Worm (Caenorhabditis elegans) whole organism, L4 larva: ENCODE measurements around the gene C45G9.9.

Experiments
- F26F4.8 ChIP-seq: fragments of 200-800 bp; sonication (Bioruptor generic); conservative IDR thresholded peaks from 2 replicates; pipeline ENCODE4 v1.3.6; 2022; ENCODE audit warnings: missing genetic modification characterization, missing compliant biosample characterization
- F44E2.7 ChIP-seq: fragments of 200-800 bp; sonication (Bioruptor generic); IDR thresholded peaks from 2 replicates; pipeline ENCODE4 v2.1.2; 2022; ENCODE audit warnings: missing genetic modification characterization, missing compliant biosample characterization
- F49E8.2 ChIP-seq: sonication (generic microtip); optimal IDR thresholded peaks from 2 replicates; lab custom pipeline; 2016; ENCODE audit warnings: missing compliant biosample characterization, mild to moderate bottlenecking, missing genetic modification characterization, borderline replicate concordance
- R02D3.7 ChIP-seq: fragments of 150-350 bp; sonication (generic microtip); optimal IDR thresholded peaks from 3 replicates; lab custom pipeline; 2014; ENCODE audit warnings: missing biosample characterization, missing genetic modification characterization
- T20F7.1 ChIP-seq: fragments of 200-800 bp; sonication (Bioruptor generic); optimal IDR thresholded peaks from 2 replicates; lab custom pipeline; 2018; ENCODE audit warnings: mild to moderate bottlenecking, missing genetic modification characterization, missing compliant biosample characterization
- T26A8.4 ChIP-seq: fragments of 200-800 bp; sonication (Bioruptor generic); IDR thresholded peaks from 2 replicates; pipeline ENCODE4 v1.3.6; 2022; ENCODE audit warnings: missing genetic modification characterization, missing compliant biosample characterization
- Y105C5A.15 ChIP-seq: fragments of 200-800 bp; sonication (Bioruptor generic); IDR thresholded peaks from 2 replicates; pipeline ENCODE4 v1.3.6; 2022; ENCODE audit warnings: missing genetic modification characterization, missing compliant biosample characterization
- Y5F2A.4 ChIP-seq: fragments of 200-800 bp; sonication (Bioruptor generic); optimal IDR thresholded peaks from 2 replicates; lab custom pipeline; 2018; ENCODE audit warnings: mild to moderate bottlenecking, missing genetic modification characterization, missing compliant biosample characterization
- Y75B8A.6 ChIP-seq: fragments of 200-800 bp; sonication (Bioruptor generic); IDR thresholded peaks from 2 replicates; pipeline ENCODE4 v1.3.6; 2022; ENCODE audit warnings: missing genetic modification reagents, missing genetic modification characterization, missing compliant biosample characterization
- ZK546.5 ChIP-seq, 2 experiments: sonication (generic microtip); optimal IDR thresholded peaks; 2 replicates each; lab custom pipeline; 2017; ENCODE audit warnings: missing biosample characterization in 2 of 2, missing genetic modification characterization in 2 of 2
- aha-1 ChIP-seq: fragments of 150-350 bp; peaks from one replicate; lab custom pipeline; 2014; ENCODE audit warnings: missing biosample characterization, missing genetic modification characterization
- ama-1 ChIP-seq: fragments of 150-350 bp; optimal IDR thresholded peaks from 2 replicates; lab custom pipeline; 2014; ENCODE audit warnings: inconsistent platforms, mixed read lengths
- ceh-20 ChIP-seq: fragments of 200-800 bp; sonication (Bioruptor generic); IDR thresholded peaks from 2 replicates; pipeline ENCODE4 v1.3.6; 2022; ENCODE audit warnings: missing genetic modification reagents, missing genetic modification characterization, missing compliant biosample characterization
- ceh-44 ChIP-seq: fragments of 200-800 bp; sonication (Bioruptor generic); IDR thresholded peaks from 2 replicates; pipeline ENCODE4 v1.3.6; 2022; ENCODE audit warnings: missing genetic modification reagents, missing genetic modification characterization, missing compliant biosample characterization
- ces-1 ChIP-seq: fragments of 150-350 bp; sonication (generic microtip); optimal IDR thresholded peaks from 4 replicates; lab custom pipeline; 2014; ENCODE audit warnings: missing biosample characterization, missing genetic modification reagents, missing genetic modification characterization
- daf-16 ChIP-seq, 3 experiments: sonication (generic microtip); optimal IDR thresholded peaks; 2 replicates each; lab custom pipeline; 2016 to 2017; ENCODE audit warnings: missing genetic modification characterization in 3 of 3, missing genetic modification reagents in 3 of 3, mild to moderate bottlenecking in 2 of 3, missing compliant biosample characterization in 2 of 3, missing biosample characterization in 1 of 3, moderate library complexity in 1 of 3
- daf-8 ChIP-seq: fragments of 200-800 bp; sonication (Bioruptor generic); IDR thresholded peaks from 2 replicates; pipeline ENCODE4 v1.3.6; 2022; ENCODE audit warnings: missing genetic modification characterization, missing compliant biosample characterization
- dpl-1 ChIP-seq: fragments of 150-350 bp; optimal IDR thresholded peaks from 2 replicates; lab custom pipeline; 2014; ENCODE audit warnings: missing biosample characterization, missing genetic modification reagents, missing genetic modification characterization
- duxl-1 ChIP-seq: sonication (generic microtip); optimal IDR thresholded peaks from 2 replicates; lab custom pipeline; 2016; ENCODE audit warnings: mild to moderate bottlenecking, missing genetic modification characterization, moderate library complexity, missing compliant biosample characterization; ENCODE audit not compliant: poor library complexity
- dve-1 ChIP-seq: sonication (generic microtip); optimal IDR thresholded peaks from 2 replicates; lab custom pipeline; 2017; ENCODE audit warnings: antibody characterized with exemption, mild to moderate bottlenecking, missing genetic modification characterization, missing compliant biosample characterization; ENCODE audit not compliant: insufficient read depth
- hlh-11 ChIP-seq: fragments of 200-800 bp; sonication (Bioruptor generic); optimal IDR thresholded peaks from 2 replicates; lab custom pipeline; 2018; ENCODE audit warnings: mild to moderate bottlenecking, missing genetic modification characterization, missing compliant biosample characterization
- hmg-1.1 ChIP-seq: fragments of 200-800 bp; sonication (Bioruptor generic); IDR thresholded peaks from 2 replicates; pipeline ENCODE4 v1.3.6; 2022; ENCODE audit warnings: missing genetic modification reagents, missing genetic modification characterization, missing compliant biosample characterization
- jun-1 ChIP-seq: fragments of 150-350 bp; optimal IDR thresholded peaks from 2 replicates; lab custom pipeline; 2014; ENCODE audit warnings: missing biosample characterization, missing genetic modification reagents, missing genetic modification characterization
- lin-1 ChIP-seq: fragments of 200-800 bp; sonication (Bioruptor generic); IDR thresholded peaks from 2 replicates; pipeline ENCODE4 v1.3.6; 2022; ENCODE audit warnings: missing genetic modification reagents, missing genetic modification characterization, missing compliant biosample characterization
- lin-13 ChIP-seq: fragments of 150-350 bp; optimal IDR thresholded peaks from 2 replicates; lab custom pipeline; 2014; ENCODE audit warnings: missing biosample characterization, missing genetic modification reagents, missing genetic modification characterization
- lin-38 ChIP-seq: fragments of 200-800 bp; sonication (Bioruptor generic); IDR thresholded peaks from 2 replicates; pipeline ENCODE4 v1.3.6; 2022; ENCODE audit warnings: missing genetic modification reagents, missing genetic modification characterization, missing compliant biosample characterization
- lin-39 ChIP-seq: fragments of 150-350 bp; optimal IDR thresholded peaks from 2 replicates; lab custom pipeline; 2014; ENCODE audit warnings: missing biosample characterization, missing genetic modification reagents, missing genetic modification characterization
- lir-3 ChIP-seq: sonication (generic microtip); optimal IDR thresholded peaks from 2 replicates; lab custom pipeline; 2016; ENCODE audit warnings: mild to moderate bottlenecking, missing genetic modification characterization, missing compliant biosample characterization
- lsy-2 ChIP-seq, 2 experiments: fragments of 150-350 bp in 1 of 2; sonication (generic microtip) in 1 of 2; optimal IDR thresholded peaks; 2 replicates each; lab custom pipeline; 2014 to 2017; ENCODE audit warnings: missing biosample characterization in 2 of 2, missing genetic modification characterization in 2 of 2
- madf-5 ChIP-seq, 2 experiments: fragments of 200-800 bp; sonication (Bioruptor generic); IDR thresholded peaks; 2 replicates each; pipeline ENCODE4 v1.3.6; 2022; ENCODE audit warnings: missing compliant biosample characterization in 2 of 2, missing genetic modification characterization in 2 of 2
- madf-9 ChIP-seq: fragments of 200-800 bp; sonication (Bioruptor generic); conservative IDR thresholded peaks from 2 replicates; pipeline ENCODE4 v1.3.6; 2022; ENCODE audit warnings: missing genetic modification reagents, missing genetic modification characterization, missing compliant biosample characterization
- mep-1 ChIP-seq: fragments of 150-350 bp; sonication (generic microtip); optimal IDR thresholded peaks from 3 replicates; lab custom pipeline; 2014; ENCODE audit warnings: missing biosample characterization, missing genetic modification characterization
- mxl-2 ChIP-seq: fragments of 200-800 bp; sonication (Bioruptor generic); conservative IDR thresholded peaks from 2 replicates; pipeline ENCODE4 v1.3.6; 2022; ENCODE audit warnings: missing genetic modification reagents, missing genetic modification characterization, missing compliant biosample characterization
- mxl-3 ChIP-seq: fragments of 200-800 bp; sonication (Bioruptor generic); optimal IDR thresholded peaks from 2 replicates; lab custom pipeline; 2018; ENCODE audit warnings: mild to moderate bottlenecking, missing genetic modification characterization, missing compliant biosample characterization
- nhr-11 ChIP-seq: fragments of 150-350 bp; optimal IDR thresholded peaks from 2 replicates; lab custom pipeline; 2014; ENCODE audit warnings: missing biosample characterization, missing genetic modification characterization
- nhr-237 ChIP-seq: sonication (generic microtip); optimal IDR thresholded peaks from 2 replicates; lab custom pipeline; 2017; ENCODE audit warnings: missing biosample characterization, missing genetic modification characterization
- nhr-42 ChIP-seq: fragments of 200-800 bp; sonication (Bioruptor generic); IDR thresholded peaks from 2 replicates; pipeline ENCODE4 v1.3.6; 2022; ENCODE audit warnings: missing genetic modification characterization, missing compliant biosample characterization
- nhr-6 ChIP-seq: fragments of 150-350 bp; optimal IDR thresholded peaks from 2 replicates; lab custom pipeline; 2014; ENCODE audit warnings: missing biosample characterization, missing genetic modification characterization
- nhr-77 ChIP-seq: fragments of 150-350 bp; optimal IDR thresholded peaks from 2 replicates; lab custom pipeline; 2014; ENCODE audit warnings: missing biosample characterization, missing genetic modification characterization
- sdz-12 ChIP-seq: fragments of 200-800 bp; sonication (Bioruptor generic); optimal IDR thresholded peaks from 2 replicates; lab custom pipeline; 2018; ENCODE audit warnings: mild to moderate bottlenecking, missing genetic modification characterization, missing compliant biosample characterization
- spr-1 ChIP-seq: sonication (generic microtip); optimal IDR thresholded peaks from 2 replicates; lab custom pipeline; 2016; ENCODE audit warnings: mild to moderate bottlenecking, missing genetic modification characterization, missing compliant biosample characterization
- spr-3 ChIP-seq: fragments of 200-800 bp; sonication (Bioruptor generic); optimal IDR thresholded peaks from 2 replicates; lab custom pipeline; 2018; ENCODE audit warnings: mild to moderate bottlenecking, missing genetic modification characterization, missing compliant biosample characterization
- unc-62 ChIP-seq, 3 experiments: fragments of 150-350 bp in 1 of 3; sonication (generic microtip); optimal IDR thresholded peaks in 2 of 3; peaks in 1 of 3; 1 replicate in 1 of 3; 2 replicates in 2 of 3; lab custom pipeline; 2014 to 2017; ENCODE audit warnings: missing biosample characterization in 3 of 3, missing genetic modification characterization in 3 of 3, missing genetic modification reagents in 3 of 3, missing genotype in 1 of 3
- zfp-3 ChIP-seq: fragments of 200-800 bp; sonication (Bioruptor generic); conservative IDR thresholded peaks from 2 replicates; pipeline ENCODE4 v1.3.6; 2022; ENCODE audit warnings: missing genetic modification reagents, missing genetic modification characterization, missing compliant biosample characterization
- zip-2 ChIP-seq: fragments of 150-350 bp; optimal IDR thresholded peaks from 2 replicates; lab custom pipeline; 2014; ENCODE audit warnings: missing biosample characterization, missing genetic modification characterization

C45G9.9 gene

ce11 chrIII:5030629-5031028 is 25.0 kb downstream of the C45G9.9 start, which contains the start of gene klp-6:
Gene klp-6, plus strand, starts transcription at chrIII:5030929.
- TF ChIP-seq ceh-20 (GFP tag; lab: Robert Waterston, UW) (no peak), zip-2 (tag; lab: Kevin White, UChicago) (no peak), R02D3.7 (no peak), madf-5 (GFP tag; IDR thresholded peaks at IDR 0.05; lab: Robert Waterston, UW) (no peak), mxl-3 (GFP tag; lab: Kevin White, UChicago) (no peak), hlh-11 (tag; lab: Kevin White, UChicago) (no peak), dpl-1 (no peak)

- TF ChIP-seq nhr-11 (tag; lab: Kevin White, UChicago): no peak
- no peak for TF ChIP-seq lin-13
- TF ChIP-seq F49E8.2 (tag; lab: Kevin White, UChicago): no peak
- no peak for TF ChIP-seq dpl-1
- TF ChIP-seq spr-3: no peak
- TF ChIP-seq nhr-77: no peak
- no peak for TF ChIP-seq nhr-42 (GFP tag; lab: Robert Waterston, UW)
- TF ChIP-seq lin-38 (GFP tag; lab: Robert Waterston, UW): 0 out of 2 replicates have a peak, but pooled peaks have one; percentile 11
- no peak for TF ChIP-seq hmg-1.1 (GFP tag; lab: Robert Waterston, UW)
- TF ChIP-seq aha-1: peak; percentile 78
- no peak for TF ChIP-seq Y5F2A.4 (GFP tag; lab: Kevin White, UChicago)
- no peak for TF ChIP-seq lin-39 (tag; lab: Kevin White, UChicago)
- TF ChIP-seq Y105C5A.15 (GFP tag; lab: Robert Waterston, UW): no peak
- no peak for TF ChIP-seq ces-1 (GFP tag; lab: Kevin White, UChicago)
- peak; percentile 49; the same call in 1 of the 2 replicates for TF ChIP-seq T26A8.4 (GFP tag; lab: Robert Waterston, UW)
- TF ChIP-seq lsy-2 (tag; optimal IDR thresholded peaks at IDR 0.05; lab: Kevin White, UChicago): no peak
- no peak for TF ChIP-seq nhr-6 (tag; lab: Kevin White, UChicago)
- no peak for TF ChIP-seq F44E2.7 (GFP tag; lab: Robert Waterston, UW)
- no peak for TF ChIP-seq daf-16 (GFP tag; optimal IDR thresholded peaks at IDR 0.05; lab: Kevin White, UChicago)
- TF ChIP-seq daf-16 (tag; optimal IDR thresholded peaks at IDR 0.05; lab: Kevin White, UChicago): no peak
- TF ChIP-seq lir-3 (tag; lab: Kevin White, UChicago): no peak
- no peak for TF ChIP-seq ceh-44
Measured at ce11 chrIII:5027219-5027618, 28.4 kb downstream of the C45G9.9 start.

ce11 chrIII:5026366-5026765 is 29.2 kb downstream of the C45G9.9 start:
- TF ChIP-seq F26F4.8 (no peak), unc-62 (GFP tag; optimal IDR thresholded peaks at IDR 0.05 in 1 of 2; lab: Kevin White, UChicago) (peak in 1 of 2 experiments; percentile 60), unc-62 (tag; optimal IDR thresholded peaks at IDR 0.05; lab: Kevin White, UChicago) (no peak), aha-1 (peak; percentile 53), T20F7.1 (no peak), mxl-2 (GFP tag; lab: Robert Waterston, UW) (no peak), nhr-6 (tag; lab: Kevin White, UChicago) (no peak)

- TF ChIP-seq zfp-3 (GFP tag; lab: Robert Waterston, UW): peak; percentile 82
- peak; percentile 20; the same call in 1 of the 2 replicates for TF ChIP-seq ceh-20 (GFP tag; lab: Robert Waterston, UW)
- peak; percentile 8 for TF ChIP-seq jun-1
- TF ChIP-seq sdz-12 (GFP tag; lab: Kevin White, UChicago): peak; percentile 41
- TF ChIP-seq lin-38 (GFP tag; lab: Robert Waterston, UW): peak; percentile 55; the same call in 1 of the 2 replicates
- 0 out of 2 replicates have a peak, but pooled peaks have one; percentile 18 for TF ChIP-seq lin-1 (GFP tag; lab: Robert Waterston, UW)
- no peak for TF ChIP-seq ZK546.5 (tag; optimal IDR thresholded peaks at IDR 0.05; lab: Kevin White, UChicago)
- TF ChIP-seq dve-1 (tag; lab: Kevin White, UChicago): peak; percentile 27
- TF ChIP-seq daf-8 (GFP tag; lab: Robert Waterston, UW): no peak
- no peak for TF ChIP-seq duxl-1
- no peak for TF ChIP-seq spr-3
- peak; percentile 80 for TF ChIP-seq ama-1 (lab: Kevin White, UChicago)
- TF ChIP-seq Y75B8A.6 (GFP tag; lab: Robert Waterston, UW): peak; percentile 79; the same call in 1 of the 2 replicates
- peak; percentile 65 for TF ChIP-seq madf-9 (GFP tag; lab: Robert Waterston, UW)
- TF ChIP-seq aha-1: peak; percentile 80
- TF ChIP-seq nhr-237 (tag; lab: Kevin White, UChicago): no peak
- TF ChIP-seq mep-1 (tag; lab: Kevin White, UChicago): peak; percentile 53
- TF ChIP-seq spr-1 (tag; lab: Kevin White, UChicago): peak; percentile 29
- TF ChIP-seq nhr-42 (GFP tag; lab: Robert Waterston, UW): no peak
- TF ChIP-seq lin-13: no peak
Measured at ce11 chrIII:5025136-5025629, 30.4 kb downstream of the C45G9.9 start.
